Worm (Caenorhabditis elegans): ENCODE data around the gene fbxb-31.

- no peak for TF ChIP-seq him-1 (tag; optimal IDR thresholded peaks at IDR 0.05)
- TF ChIP-seq dao-5 (tag; optimal IDR thresholded peaks at IDR 0.05) = no peak
- TF ChIP-seq W03F9.2 (tag; optimal IDR thresholded peaks at IDR 0.05) = no peak
Measured at ce11 chrII:3640197-3640596, 1.1 kb upstream of the fbxb-31 start, which contains the start of gene M151.10.

Measured in whole organism, L4/young adult.